Fruit fly (Drosophila melanogaster): ENCODE measurements around the gene CG12541.

Gene CG12541

dm6 chrX:6982054-6982453 lies 83.8 kb downstream of the CG12541 start (continued):
- TF ChIP-seq CG6689 (GFP tag; IDR thresholded peaks at IDR 0.05): no peak
- no peak for TF ChIP-seq mirr (GFP tag; optimal IDR thresholded peaks at IDR 0.05)
- no peak for TF ChIP-seq HLH54F (GFP tag; optimal IDR thresholded peaks at IDR 0.05)
- TF ChIP-seq Atf6 (GFP tag; IDR thresholded peaks at IDR 0.05): no peak
- no peak for TF ChIP-seq en (GFP tag; optimal IDR thresholded peaks at IDR 0.05)
- no peak for TF ChIP-seq HLHmδ (GFP tag; optimal IDR thresholded peaks at IDR 0.05)
- TF ChIP-seq dmrt99B (tag; optimal IDR thresholded peaks at IDR 0.05): peak; percentile 60
- TF ChIP-seq CG17359 (tag; optimal IDR thresholded peaks at IDR 0.05): peak; percentile 37
- no peak for TF ChIP-seq lmd (GFP tag; IDR thresholded peaks at IDR 0.05)
- peak; percentile 35 for TF ChIP-seq Ssrp (tag; optimal IDR thresholded peaks at IDR 0.05)
- TF ChIP-seq hbn (GFP tag; IDR thresholded peaks at IDR 0.05; ENCODE audit: partially characterized antibody): no peak
- 0 out of 2 replicates have a peak, but pooled peaks have one; percentile 11 for TF ChIP-seq Rfx (GFP tag; IDR thresholded peaks at IDR 0.05)
- TF ChIP-seq peb (GFP tag; IDR thresholded peaks at IDR 0.05): no peak
- no peak for TF ChIP-seq CG9797 (GFP tag; optimal IDR thresholded peaks at IDR 0.05)
- no peak for TF ChIP-seq sqz (GFP tag; optimal IDR thresholded peaks at IDR 0.05)
- no peak for TF ChIP-seq gfzf (GFP tag; optimal IDR thresholded peaks at IDR 0.05)
- TF ChIP-seq Hr3 (GFP tag; optimal IDR thresholded peaks at IDR 0.05): peak; percentile 29
- TF ChIP-seq sc (optimal IDR thresholded peaks at IDR 0.05): no peak
- TF ChIP-seq sc (GFP tag; optimal IDR thresholded peaks at IDR 0.05): no peak
- TF ChIP-seq ssp (GFP tag; IDR thresholded peaks at IDR 0.05): no peak
- no peak for TF ChIP-seq cad (GFP tag; optimal IDR thresholded peaks at IDR 0.05)
- TF ChIP-seq CG9817 (tag; optimal IDR thresholded peaks at IDR 0.05): peak; percentile 2
- TF ChIP-seq CG2129 (GFP tag; IDR thresholded peaks at IDR 0.05; ENCODE audit: partially characterized antibody): no peak
- no peak for TF ChIP-seq Lpt (GFP tag; optimal IDR thresholded peaks at IDR 0.05)
- TF ChIP-seq slbo (GFP tag; IDR thresholded peaks at IDR 0.05): peak; percentile 39
- peak; percentile 7 for TF ChIP-seq CG6254 (GFP tag; optimal IDR thresholded peaks at IDR 0.05)
- no peak for TF ChIP-seq CG15073 (GFP tag; optimal IDR thresholded peaks at IDR 0.05)
- peak; percentile 56 for TF ChIP-seq Blimp-1 (GFP tag; optimal IDR thresholded peaks at IDR 0.05)
- TF ChIP-seq CG3281 (GFP tag; optimal IDR thresholded peaks at IDR 0.05): peak; percentile 21
- TF ChIP-seq Max (GFP tag; optimal IDR thresholded peaks at IDR 0.05): no peak
- TF ChIP-seq CG13123 (GFP tag; optimal IDR thresholded peaks at IDR 0.05): no peak
- no peak for TF ChIP-seq vfl (GFP tag; optimal IDR thresholded peaks at IDR 0.05)
- TF ChIP-seq C15 (GFP tag; IDR thresholded peaks at IDR 0.05): no peak
- TF ChIP-seq CG14667 (GFP tag; IDR thresholded peaks at IDR 0.05): no peak
- TF ChIP-seq Fer2 (tag; optimal IDR thresholded peaks at IDR 0.05): no peak
- TF ChIP-seq CG7839 (tag; optimal IDR thresholded peaks at IDR 0.05): peak; percentile 53
- TF ChIP-seq zen (tag; optimal IDR thresholded peaks at IDR 0.05): peak; percentile 25
- no peak for TF ChIP-seq tll (GFP tag; optimal IDR thresholded peaks at IDR 0.05)
- peak; percentile 52 for TF ChIP-seq row (GFP tag; IDR thresholded peaks at IDR 0.05)
- TF ChIP-seq ATbp (GFP tag; optimal IDR thresholded peaks at IDR 0.05): peak; percentile 25
- TF ChIP-seq gcm2 (GFP tag; optimal IDR thresholded peaks at IDR 0.05): no peak
- TF ChIP-seq CG12071 (GFP tag; optimal IDR thresholded peaks at IDR 0.05): no peak
- TF ChIP-seq Dref (GFP tag; IDR thresholded peaks at IDR 0.05): no peak
- TF ChIP-seq dm (GFP tag; optimal IDR thresholded peaks at IDR 0.05): no peak
- TF ChIP-seq CG10979 (tag; optimal IDR thresholded peaks at IDR 0.05): peak; percentile 59
- TF ChIP-seq Fer3 (tag; optimal IDR thresholded peaks at IDR 0.05): no peak
- no peak for TF ChIP-seq MBD-R2 (GFP tag; IDR thresholded peaks at IDR 0.05)
- no peak for TF ChIP-seq zfh2 (GFP tag; optimal IDR thresholded peaks at IDR 0.05)
- no peak for TF ChIP-seq bcd (GFP tag; optimal IDR thresholded peaks at IDR 0.05)
- TF ChIP-seq ranshi (GFP tag; IDR thresholded peaks at IDR 0.05): 0 out of 2 replicates have a peak, but pooled peaks have one; percentile 16
- peak; percentile 62; the same call in 1 of the 2 replicates for TF ChIP-seq CG17328 (GFP tag; IDR thresholded peaks at IDR 0.05)
- TF ChIP-seq CG9609 (GFP tag; optimal IDR thresholded peaks at IDR 0.05): peak; percentile 38

Data from whole organism, embryonic.